Worm (Caenorhabditis elegans): ENCODE data around the gene F53G2.12.
A peak's percentile ranks its signal among the peaks of the same experiment; 100 is the strongest.

The F53G2.12 gene

DNA sequence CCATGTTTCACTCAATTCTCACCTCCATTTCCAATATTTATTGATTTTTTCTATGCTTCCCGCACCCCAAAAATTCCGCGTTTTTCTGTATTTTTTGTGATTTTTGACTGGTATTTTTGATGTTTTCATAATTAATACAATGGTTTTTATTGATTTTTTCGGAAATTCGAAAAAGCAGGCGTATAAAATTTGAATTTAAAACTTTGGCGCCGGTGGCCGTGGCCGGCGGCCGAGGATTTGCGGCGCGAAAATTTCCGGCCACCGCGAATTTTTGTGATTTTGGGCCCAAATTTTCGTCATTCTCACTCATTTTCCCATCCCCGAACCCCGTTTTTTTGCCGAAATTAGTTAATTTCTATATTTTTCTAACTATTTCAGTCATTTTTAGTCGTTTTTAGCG, 27.9 kb downstream of the F53G2.12 start (continued):
- no peak for TF ChIP-seq sptf-1 (tag; optimal IDR thresholded peaks at IDR 0.05)
- no peak for TF ChIP-seq ceh-8 (GFP tag; optimal IDR thresholded peaks at IDR 0.05)
- no peak for TF ChIP-seq lir-3 (tag; optimal IDR thresholded peaks at IDR 0.05; ENCODE audit: poor library complexity)
- TF ChIP-seq fkh-8 (tag; optimal IDR thresholded peaks at IDR 0.05), result peak; percentile 34

DNA sequence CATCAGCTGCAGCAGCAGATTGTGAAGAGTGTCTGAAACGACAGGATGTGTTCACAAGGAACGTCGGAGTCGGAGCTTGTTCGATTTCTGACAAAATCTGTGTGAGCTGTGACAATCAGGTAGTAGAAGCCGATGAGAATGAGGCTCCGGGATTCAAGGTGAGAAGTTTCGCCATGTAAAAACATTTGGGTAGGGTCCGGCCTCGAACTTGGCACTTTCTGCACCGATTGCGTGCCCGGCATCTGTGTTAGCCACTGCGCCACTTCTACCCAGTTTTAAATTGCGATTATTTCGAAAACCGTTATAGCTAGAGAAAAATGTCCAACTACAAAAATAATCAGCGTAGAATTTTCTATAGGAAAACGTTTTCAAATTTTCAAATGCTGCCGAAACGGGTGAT, 32.2 kb downstream of the F53G2.12 start:
- TF ChIP-seq C04F5.9 (tag; optimal IDR thresholded peaks at IDR 0.05) (no peak), lir-3 (tag; optimal IDR thresholded peaks at IDR 0.05; ENCODE audit: poor library complexity) (no peak), fkh-8 (tag; optimal IDR thresholded peaks at IDR 0.05) (no peak), nhr-19 (GFP tag; conservative IDR thresholded peaks at IDR 0.05) (no peak), ceh-82 (tag; optimal IDR thresholded peaks at IDR 0.05) (no peak), ceh-88 (GFP tag; IDR thresholded peaks at IDR 0.05) (no peak), efl-1 (optimal IDR thresholded peaks at IDR 0.05) (no peak), efl-1 (GFP tag; optimal IDR thresholded peaks at IDR 0.05 in 1 of 2) (peak in 1 of 2 experiments; percentile 11)

DNA sequence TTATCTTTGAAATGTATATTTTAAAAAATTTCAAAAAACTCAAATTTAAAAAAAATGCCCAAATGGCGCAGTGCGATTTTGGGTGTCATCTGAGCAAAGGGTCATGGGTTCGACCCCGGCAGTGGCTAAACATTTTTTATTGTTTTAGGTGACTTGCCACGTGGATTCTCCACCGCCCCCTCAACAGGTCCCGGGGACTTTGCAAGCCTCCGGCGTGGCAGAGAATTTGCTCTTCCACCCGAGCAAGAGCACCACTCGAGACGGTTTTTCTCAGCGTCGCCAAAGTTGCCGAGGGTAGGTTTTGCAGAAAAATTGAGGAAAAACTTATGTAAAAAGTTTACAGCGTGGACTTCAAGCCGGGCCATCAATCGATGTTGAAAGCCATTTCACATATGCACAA, 33.7 kb downstream of the F53G2.12 start:
- TF ChIP-seq mef-2 (tag; optimal IDR thresholded peaks at IDR 0.05), result no peak
- no peak for TF ChIP-seq ceh-88 (GFP tag; IDR thresholded peaks at IDR 0.05)
- TF ChIP-seq efl-1 (optimal IDR thresholded peaks at IDR 0.05), result no peak
- peak in 1 of 2 experiments; percentile 7 for TF ChIP-seq efl-1 (GFP tag; optimal IDR thresholded peaks at IDR 0.05 in 1 of 2)
- TF ChIP-seq hlh-17 (GFP tag; optimal IDR thresholded peaks at IDR 0.05; ENCODE audit: borderline replicate concordance), result no peak

DNA sequence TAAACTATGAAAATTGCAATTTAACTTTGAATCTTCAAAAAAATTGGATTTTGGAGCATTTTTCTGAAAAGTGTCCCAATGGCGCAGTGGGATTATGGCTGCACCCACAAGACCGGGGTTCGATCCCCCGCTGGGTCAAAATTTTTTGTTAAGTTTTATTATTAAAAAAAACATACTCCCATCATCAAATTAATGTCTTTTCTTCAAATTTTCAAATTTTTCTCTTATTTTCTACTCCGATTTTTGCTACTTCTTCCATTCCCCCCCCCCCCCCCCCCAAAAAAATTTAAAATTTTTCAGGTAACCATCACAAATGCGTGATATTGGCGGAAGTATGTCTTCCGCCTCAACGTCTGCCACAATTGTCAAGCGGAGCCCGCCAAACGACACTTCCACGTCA, 35.9 kb downstream of the F53G2.12 start, which contains the start of gene vab-19:
Gene vab-19, plus strand, starts transcription at position 301 of the 400 bp plus-strand sequence.
- no peak for TF ChIP-seq snu-23 (GFP tag; optimal IDR thresholded peaks at IDR 0.05)
- no peak for TF ChIP-seq egl-13 (tag; optimal IDR thresholded peaks at IDR 0.05)
- no peak for TF ChIP-seq elt-3 (tag; optimal IDR thresholded peaks at IDR 0.05)
- TF ChIP-seq sox-4 (tag; optimal IDR thresholded peaks at IDR 0.05), result no peak
- no peak for TF ChIP-seq sup-37 (GFP tag; optimal IDR thresholded peaks at IDR 0.05)
- TF ChIP-seq ceh-88 (GFP tag; IDR thresholded peaks at IDR 0.05), result no peak
- TF ChIP-seq aha-1 (tag; optimal IDR thresholded peaks at IDR 0.05), result no peak
- TF ChIP-seq ceh-82 (tag; optimal IDR thresholded peaks at IDR 0.05), result no peak
- TF ChIP-seq fos-1 (tag; optimal IDR thresholded peaks at IDR 0.05), result no peak
- no peak for TF ChIP-seq unc-98 (GFP tag; IDR thresholded peaks at IDR 0.05)
- TF ChIP-seq mdl-1 (tag; optimal IDR thresholded peaks at IDR 0.05), result no peak
- TF ChIP-seq jun-1 (tag; optimal IDR thresholded peaks at IDR 0.05), result no peak
- TF ChIP-seq nhr-28 (tag; optimal IDR thresholded peaks at IDR 0.05), result no peak
- TF ChIP-seq aly-2 (tag; optimal IDR thresholded peaks at IDR 0.05), result no peak

DNA sequence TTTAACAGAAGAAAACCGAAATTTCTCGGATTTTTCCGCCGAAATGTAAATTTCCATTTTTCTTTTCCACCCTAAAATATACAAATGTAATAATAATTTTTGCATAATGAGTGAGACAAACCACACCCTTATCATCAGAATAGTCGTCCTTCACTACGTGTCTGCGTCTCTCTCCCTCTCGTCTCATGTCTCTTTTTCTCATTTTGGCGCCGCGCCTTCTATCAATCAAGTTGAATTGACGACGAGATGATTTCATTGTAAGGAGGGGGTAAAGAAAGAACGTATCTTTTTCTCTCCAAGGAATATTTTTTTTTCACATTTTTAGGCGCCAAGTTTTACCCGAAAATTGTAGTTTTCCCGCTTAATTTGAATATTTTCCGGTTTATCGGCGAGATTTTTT, 36.6 kb downstream of the F53G2.12 start:
- no peak for TF ChIP-seq isw-1 (GFP tag; IDR thresholded peaks at IDR 0.05)
- no peak for TF ChIP-seq unc-30 (tag; optimal IDR thresholded peaks at IDR 0.05)
- TF ChIP-seq elt-3 (tag; optimal IDR thresholded peaks at IDR 0.05), result peak in 1 of 6 experiments; percentile 34
- no peak for TF ChIP-seq unc-130 (tag; optimal IDR thresholded peaks at IDR 0.05)
- peak; percentile 70 for TF ChIP-seq lin-14 (GFP tag; optimal IDR thresholded peaks at IDR 0.05)
- no peak for TF ChIP-seq ztf-4 (tag; optimal IDR thresholded peaks at IDR 0.05)
- peak; percentile 37 for TF ChIP-seq nhr-71 (tag; optimal IDR thresholded peaks at IDR 0.05)
- TF ChIP-seq ceh-90 (tag; optimal IDR thresholded peaks at IDR 0.05), result no peak
- TF ChIP-seq fkh-10 (GFP tag; optimal IDR thresholded peaks at IDR 0.05), result no peak
- TF ChIP-seq tlp-1 (tag; optimal IDR thresholded peaks at IDR 0.05), result no peak
- peak; percentile 75 for TF ChIP-seq blmp-1 (tag; optimal IDR thresholded peaks at IDR 0.05)
- TF ChIP-seq mdl-1 (tag; optimal IDR thresholded peaks at IDR 0.05), result peak in 1 of 2 experiments; percentile 8
- TF ChIP-seq fkh-8 (tag; optimal IDR thresholded peaks at IDR 0.05), result no peak
- peak; percentile 20 for TF ChIP-seq fos-1 (tag; optimal IDR thresholded peaks at IDR 0.05)
- TF ChIP-seq nhr-90 (tag; optimal IDR thresholded peaks at IDR 0.05; ENCODE audit: poor library complexity), result no peak
- TF ChIP-seq sup-37 (GFP tag; optimal IDR thresholded peaks at IDR 0.05), result no peak
- TF ChIP-seq lin-35 (GFP tag; optimal IDR thresholded peaks at IDR 0.05), result peak in 1 of 2 experiments; percentile 53
- TF ChIP-seq C16A3.4 (tag; optimal IDR thresholded peaks at IDR 0.05), result no peak
- no peak for TF ChIP-seq rnt-1 (tag; optimal IDR thresholded peaks at IDR 0.05)
- TF ChIP-seq ceh-8 (GFP tag; optimal IDR thresholded peaks at IDR 0.05), result no peak
- no peak for TF ChIP-seq nhr-47 (tag; optimal IDR thresholded peaks at IDR 0.05)
- no peak for TF ChIP-seq efl-3 (GFP tag; optimal IDR thresholded peaks at IDR 0.05)
- no peak for TF ChIP-seq pag-3 (tag; optimal IDR thresholded peaks at IDR 0.05; ENCODE audit: borderline replicate concordance, insufficient read depth)
- no peak for TF ChIP-seq sptf-1 (tag; optimal IDR thresholded peaks at IDR 0.05)
- no peak for TF ChIP-seq xbp-1 (tag; optimal IDR thresholded peaks at IDR 0.05)
- no peak for TF ChIP-seq C04F5.9 (tag; optimal IDR thresholded peaks at IDR 0.05)
- peak in 2 of 3 experiments; percentile 20 to 21 for TF ChIP-seq dpl-1 (GFP tag; optimal IDR thresholded peaks at IDR 0.05)
- peak; percentile 12 for TF ChIP-seq elt-2 (tag; optimal IDR thresholded peaks at IDR 0.05)

Data from whole organism, L1 larva.